Fruit fly (Drosophila melanogaster) whole organism, embryonic: Measurements from ENCODE around the gene CG10068.

Experiments
- Awh ChIP-seq: fragments of 200-800 bp; sonication (Bioruptor generic); IDR thresholded peaks from 2 replicates; pipeline ENCODE4, ENCODE4 v1.3.6; 2022; ENCODE audit warnings: missing biosample characterization, missing genetic modification characterization
- CG10147 ChIP-seq: fragments of 200-800 bp; sonication (Bioruptor generic); optimal IDR thresholded peaks from 2 replicates; lab custom pipeline; 2019; ENCODE audit warnings: missing biosample characterization, mild to moderate bottlenecking, missing genetic modification characterization, moderate library complexity
- CG10462 ChIP-seq: fragments of 200-800 bp; sonication (Bioruptor generic); optimal IDR thresholded peaks from 2 replicates; lab custom pipeline; 2016; ENCODE audit warnings: missing biosample characterization, missing genetic modification characterization
- CG13775 ChIP-seq: fragments of 200-800 bp; sonication (Bioruptor generic); optimal IDR thresholded peaks from 3 replicates; lab custom pipeline; 2017; ENCODE audit warnings: missing biosample characterization, mild to moderate bottlenecking, missing genetic modification characterization
- CG14014 ChIP-seq: fragments of 200-800 bp; sonication (Bioruptor generic); IDR thresholded peaks from 2 replicates; pipeline ENCODE4 v1.3.6; 2022; ENCODE audit warnings: missing biosample characterization, missing genetic modification characterization
- CG1529 ChIP-seq: fragments of 200-800 bp; sonication (Bioruptor generic); optimal IDR thresholded peaks from 3 replicates; lab custom pipeline; 2018; ENCODE audit warnings: missing biosample characterization, missing genetic modification characterization
- CG1647 ChIP-seq: fragments of 200-800 bp; sonication (Bioruptor generic); optimal IDR thresholded peaks from 3 replicates; lab custom pipeline; 2016; ENCODE audit warnings: missing biosample characterization, missing genetic modification characterization
- CG16779 ChIP-seq: fragments of 200-800 bp; sonication (Bioruptor generic); IDR thresholded peaks from 2 replicates; pipeline ENCODE4 v1.3.6; 2022; ENCODE audit warnings: missing biosample characterization, missing genetic modification characterization
- CG16813 ChIP-seq: fragments of 200-800 bp; sonication (Bioruptor generic); IDR thresholded peaks from 3 replicates; pipeline ENCODE4 v1.3.6; 2022; ENCODE audit warnings: missing biosample characterization, missing genetic modification characterization; ENCODE audit not compliant: partially characterized antibody
- CG18599 ChIP-seq: fragments of 200-800 bp; sonication (Bioruptor generic); optimal IDR thresholded peaks from 3 replicates; lab custom pipeline; 2017; ENCODE audit warnings: missing biosample characterization, missing genetic modification characterization, mild to moderate bottlenecking, moderate library complexity, missing genetic modification reagents
- CG2712 ChIP-seq: fragments of 200-800 bp; optimal IDR thresholded peaks from 3 replicates; lab custom pipeline; 2019; ENCODE audit warnings: missing biosample characterization, mild to moderate bottlenecking, missing genetic modification characterization, moderate library complexity
- CG3281 ChIP-seq: fragments of 200-800 bp; sonication (Bioruptor generic); optimal IDR thresholded peaks from 3 replicates; lab custom pipeline; 2017; ENCODE audit warnings: missing biosample characterization, mild to moderate bottlenecking, missing genetic modification characterization
- CG43689 ChIP-seq: fragments of 200-800 bp; sonication (Bioruptor generic); IDR thresholded peaks from 2 replicates; pipeline ENCODE4 v1.3.6; 2022; ENCODE audit warnings: missing biosample characterization, missing genetic modification characterization
- CG6175 ChIP-seq: fragments of 200-800 bp; sonication (Bioruptor generic); IDR thresholded peaks from 3 replicates; pipeline ENCODE4 v1.3.6; 2022; ENCODE audit warnings: missing biosample characterization, missing genetic modification characterization
- CG6272 ChIP-seq: fragments of 200-800 bp; sonication (Bioruptor generic); IDR thresholded peaks from 2 replicates; pipeline ENCODE4 v1.3.6; 2022; ENCODE audit warnings: missing biosample characterization, missing genetic modification characterization
- CG6854 ChIP-seq: fragments of 200-800 bp; sonication (Bioruptor generic); optimal IDR thresholded peaks from 3 replicates; lab custom pipeline; 2017; ENCODE audit warnings: missing biosample characterization, mild to moderate bottlenecking, missing genetic modification characterization
- CG8290 ChIP-seq, 3 experiments: fragments of 200-800 bp; sonication (Bioruptor generic); optimal IDR thresholded peaks; 2 replicates each; lab custom pipeline; 2016 to 2019; ENCODE audit warnings: missing biosample characterization in 3 of 3, missing genetic modification characterization in 3 of 3, mild to moderate bottlenecking in 2 of 3, moderate library complexity in 1 of 3
- CG9797 ChIP-seq: fragments of 200-800 bp; sonication (Bioruptor generic); optimal IDR thresholded peaks from 3 replicates; lab custom pipeline; 2018; ENCODE audit warnings: missing biosample characterization, mild to moderate bottlenecking, missing genetic modification characterization
- CoRest ChIP-seq: fragments of 200-800 bp; sonication (Bioruptor generic); optimal IDR thresholded peaks from 3 replicates; lab custom pipeline; 2018; ENCODE audit warnings: missing biosample characterization, mild to moderate bottlenecking, missing genetic modification characterization, moderate library complexity
- CrebB ChIP-seq: fragments of 200-800 bp; sonication (Bioruptor generic); optimal IDR thresholded peaks from 3 replicates; lab custom pipeline; 2018; ENCODE audit warnings: missing biosample characterization, mild to moderate bottlenecking, missing genetic modification characterization
- Doc3 ChIP-seq: fragments of 200-800 bp; sonication (Bioruptor generic); IDR thresholded peaks from 3 replicates; pipeline ENCODE4 v1.3.6; 2022; ENCODE audit warnings: missing biosample characterization, missing genetic modification characterization; ENCODE audit not compliant: partially characterized antibody
- Fer1 ChIP-seq: fragments of 200-800 bp; sonication (Bioruptor generic); optimal IDR thresholded peaks from 2 replicates; lab custom pipeline; 2017; ENCODE audit warnings: missing biosample characterization, mild to moderate bottlenecking, missing genetic modification characterization
- HHEX ChIP-seq: fragments of 200-800 bp; sonication (Bioruptor generic); optimal IDR thresholded peaks from 3 replicates; lab custom pipeline; 2017; ENCODE audit warnings: missing biosample characterization, mild to moderate bottlenecking, missing genetic modification characterization, missing genetic modification reagents
- Oaz ChIP-seq: fragments of 200-800 bp; sonication (Bioruptor generic); IDR thresholded peaks from 2 replicates; pipeline ENCODE4 v1.3.6; 2022; ENCODE audit warnings: missing biosample characterization, missing genetic modification characterization
- Optix ChIP-seq: fragments of 200-800 bp; sonication (Bioruptor generic); IDR thresholded peaks from 3 replicates; pipeline ENCODE4 v1.3.6; 2022; ENCODE audit warnings: missing biosample characterization, missing genetic modification characterization
- Usf ChIP-seq: fragments of 200-800 bp; sonication (Bioruptor generic); optimal IDR thresholded peaks from 2 replicates; lab custom pipeline; 2017; ENCODE audit warnings: missing genotype, missing biosample characterization, missing genetic modification characterization
- amos ChIP-seq: fragments of 200-800 bp; sonication (Bioruptor generic); IDR thresholded peaks from 2 replicates; pipeline ENCODE4 v1.3.6; 2022; ENCODE audit warnings: missing biosample characterization, missing genetic modification characterization; ENCODE audit not compliant: partially characterized antibody
- ap ChIP-seq: fragments of 200-800 bp; sonication (Bioruptor generic); IDR thresholded peaks from 2 replicates; pipeline ENCODE4 v1.3.6; 2022; ENCODE audit warnings: missing biosample characterization, missing genetic modification characterization
- ara ChIP-seq: fragments of 200-800 bp; sonication (Bioruptor generic); IDR thresholded peaks from 2 replicates; pipeline ENCODE4 v1.3.6; 2022; ENCODE audit warnings: missing biosample characterization, missing genetic modification characterization
- ash1 ChIP-seq: fragments of 200-800 bp; sonication (Bioruptor generic); optimal IDR thresholded peaks from 2 replicates; lab custom pipeline; 2018; ENCODE audit warnings: missing biosample characterization, mild to moderate bottlenecking, missing genetic modification characterization
- cg ChIP-seq: fragments of 200-800 bp; sonication (Bioruptor generic); optimal IDR thresholded peaks from 3 replicates; lab custom pipeline; 2019; ENCODE audit warnings: missing biosample characterization, mild to moderate bottlenecking, missing genetic modification characterization, moderate library complexity
- cwo ChIP-seq: fragments of 200-800 bp; sonication (Bioruptor generic); optimal IDR thresholded peaks from 3 replicates; lab custom pipeline; 2017; ENCODE audit warnings: missing biosample characterization, missing genetic modification characterization, mild to moderate bottlenecking, moderate library complexity, missing genetic modification reagents
- da ChIP-seq: fragments of 200-800 bp; sonication (Bioruptor generic); optimal IDR thresholded peaks from 2 replicates; lab custom pipeline; 2016; ENCODE audit warnings: missing biosample characterization, missing genetic modification characterization
- eve ChIP-seq, 2 experiments: fragments of >200 bp; optimal IDR thresholded peaks; 2 replicates each; lab custom pipeline; 2017; ENCODE audit warnings: missing biosample characterization in 2 of 2, missing genetic modification characterization in 2 of 2
- fd3F ChIP-seq: fragments of 200-800 bp; sonication (Bioruptor generic); optimal IDR thresholded peaks from 2 replicates; lab custom pipeline; 2018; ENCODE audit warnings: missing biosample characterization, mild to moderate bottlenecking, missing genetic modification characterization, moderate library complexity
- gcm ChIP-seq: fragments of 200-800 bp; sonication (Bioruptor generic); optimal IDR thresholded peaks from 2 replicates; lab custom pipeline; 2019; ENCODE audit warnings: missing biosample characterization, mild to moderate bottlenecking, missing genetic modification characterization, moderate library complexity
- gcm2 ChIP-seq: fragments of 200-800 bp; sonication (Bioruptor generic); optimal IDR thresholded peaks from 2 replicates; lab custom pipeline; 2016; ENCODE audit warnings: missing biosample characterization, missing genetic modification characterization
- grn ChIP-seq: fragments of 200-800 bp; sonication (Bioruptor generic); optimal IDR thresholded peaks from 3 replicates; lab custom pipeline; 2017; ENCODE audit warnings: missing biosample characterization, missing genetic modification characterization
- gro ChIP-seq: fragments of 200-800 bp; sonication (Bioruptor generic); optimal IDR thresholded peaks from 2 replicates; lab custom pipeline; 2016; ENCODE audit warnings: missing biosample characterization, missing genetic modification characterization
- jigr1 ChIP-seq: fragments of 200-800 bp; sonication (Bioruptor generic); IDR thresholded peaks from 3 replicates; pipeline ENCODE4 v1.3.6; 2022; ENCODE audit warnings: missing biosample characterization, missing genetic modification characterization
- ken ChIP-seq: fragments of 200-800 bp; sonication (Bioruptor generic); IDR thresholded peaks from 3 replicates; pipeline ENCODE4 v1.3.6; 2022; ENCODE audit warnings: missing biosample characterization, missing genetic modification characterization
- lmd ChIP-seq: fragments of 200-800 bp; sonication (Bioruptor generic); IDR thresholded peaks from 2 replicates; pipeline ENCODE4 v1.3.6; 2022; ENCODE audit warnings: missing biosample characterization, missing genetic modification characterization
- mam ChIP-seq: fragments of 200-800 bp; sonication (Bioruptor generic); optimal IDR thresholded peaks from 3 replicates; lab custom pipeline; 2016; ENCODE audit warnings: missing biosample characterization, missing genetic modification characterization
- pb ChIP-seq: fragments of 200-800 bp; sonication (Bioruptor generic); optimal IDR thresholded peaks from 3 replicates; lab custom pipeline; 2016; ENCODE audit warnings: missing biosample characterization, missing genetic modification characterization
- pfk ChIP-seq: fragments of 200-800 bp; sonication (Bioruptor generic); optimal IDR thresholded peaks from 2 replicates; lab custom pipeline; 2018; ENCODE audit warnings: missing biosample characterization, mild to moderate bottlenecking, missing genetic modification characterization, moderate library complexity
- sob ChIP-seq: fragments of 200-800 bp; sonication (Bioruptor generic); IDR thresholded peaks from 2 replicates; pipeline ENCODE4 v1.3.6; 2022; ENCODE audit warnings: missing biosample characterization, missing genetic modification characterization
- unc-4 ChIP-seq: fragments of 200-800 bp; sonication (Bioruptor generic); IDR thresholded peaks from 2 replicates; pipeline ENCODE4 v1.3.6; 2022; ENCODE audit warnings: missing biosample characterization, missing genetic modification characterization; ENCODE audit not compliant: partially characterized antibody
- vnd ChIP-seq: fragments of 200-800 bp; sonication (Bioruptor generic); IDR thresholded peaks from 3 replicates; pipeline ENCODE4 v1.3.6; 2022; ENCODE audit warnings: missing biosample characterization, missing genetic modification characterization; ENCODE audit not compliant: partially characterized antibody
- yki ChIP-seq: fragments of >200 bp; optimal IDR thresholded peaks from 3 replicates; lab custom pipeline; 2018

Gene CG10068

DNA sequence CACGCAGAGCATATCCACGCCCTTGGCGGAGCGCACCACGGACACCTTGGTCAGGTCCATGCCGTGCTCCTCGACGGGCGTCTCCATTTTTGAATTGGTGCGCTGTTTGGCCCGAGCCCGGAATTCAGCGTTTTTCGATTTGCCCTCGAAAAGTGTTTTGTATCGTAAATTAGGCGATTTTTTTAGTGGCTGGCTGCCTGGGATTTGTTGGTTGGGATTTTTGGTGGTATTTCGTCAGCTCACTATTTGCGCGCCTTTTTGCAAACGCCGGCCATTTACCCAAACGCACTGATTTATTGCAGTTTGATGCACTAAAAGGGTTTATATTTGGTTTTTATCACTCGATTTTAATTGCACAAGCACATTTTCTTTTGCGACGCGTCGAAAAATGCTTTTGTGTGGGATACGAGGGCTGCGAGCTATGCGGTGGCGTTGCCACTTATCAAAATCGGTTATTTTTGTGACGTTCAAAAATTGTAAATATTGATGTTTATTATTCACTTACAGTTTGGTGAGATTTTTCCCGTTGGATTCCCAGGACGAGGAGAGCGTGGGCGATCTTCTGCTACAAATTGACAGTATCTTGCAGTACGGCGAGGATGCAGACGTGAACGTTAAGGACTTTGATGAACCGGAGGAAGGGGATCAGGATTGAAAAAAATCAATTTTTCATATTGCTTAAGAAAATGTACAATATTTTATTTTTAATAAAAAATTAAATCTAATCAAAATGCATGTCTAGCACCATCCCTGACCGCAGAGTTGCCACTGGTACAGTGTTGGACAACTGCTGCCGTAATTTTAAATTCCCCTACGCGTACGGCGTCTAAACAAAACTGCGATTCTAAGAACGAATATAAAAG lies 22.9 kb upstream of the CG10068 start, which contains the start of the genes gfzf and Sas-4 (continued):
- no peak for TF ChIP-seq CG8290 (GFP tag; optimal IDR thresholded peaks at IDR 0.05; lab: Kevin White, UChicago)
- TF ChIP-seq CG8290 (tag; optimal IDR thresholded peaks at IDR 0.05; lab: Kevin White, UChicago): no peak
- TF ChIP-seq fd3F (GFP tag; lab: Kevin White, UChicago): peak; percentile 45
- TF ChIP-seq amos: no peak
- no peak for TF ChIP-seq pb (GFP tag; lab: Kevin White, UChicago)
- TF ChIP-seq CG13775 (GFP tag; lab: Kevin White, UChicago): peak; percentile 78
- TF ChIP-seq CG16779 (GFP tag; lab: Robert Waterston, UW): no peak
- TF ChIP-seq Oaz (GFP tag; lab: Robert Waterston, UW): no peak
- peak; percentile 57 for TF ChIP-seq mam (GFP tag; lab: Kevin White, UChicago)
- TF ChIP-seq CG6854 (GFP tag; lab: Kevin White, UChicago): no peak
- no peak for TF ChIP-seq grn (GFP tag; lab: Kevin White, UChicago)
- no peak for TF ChIP-seq cg (GFP tag; lab: Kevin White, UChicago)
- TF ChIP-seq CG43689 (GFP tag; lab: Robert Waterston, UW): no peak
- no peak for TF ChIP-seq ara
- TF ChIP-seq CG10462: peak; percentile 7
- TF ChIP-seq Fer1 (GFP tag; lab: Kevin White, UChicago): peak; percentile 28
- peak; percentile 41 for TF ChIP-seq CG6272 (GFP tag; lab: Robert Waterston, UW)
- peak; percentile 70; the same call in 1 of the 2 replicates for TF ChIP-seq sob (GFP tag; lab: Robert Waterston, UW)
- TF ChIP-seq CG16813: no peak
- peak; percentile 63 for TF ChIP-seq CG2712
- TF ChIP-seq CG10147 (GFP tag; lab: Kevin White, UChicago): no peak
- peak; percentile 66; the same call in 1 of the 2 replicates for TF ChIP-seq CG14014 (GFP tag; lab: Robert Waterston, UW)
- no peak for TF ChIP-seq ap
- TF ChIP-seq CG1647 (GFP tag; lab: Kevin White, UChicago): no peak
- no peak for TF ChIP-seq eve (GFP tag; optimal IDR thresholded peaks at IDR 0.05; lab: Kevin White, UChicago)
- TF ChIP-seq unc-4 (GFP tag; lab: Robert Waterston, UW): no peak
- TF ChIP-seq Usf (GFP tag; lab: Kevin White, UChicago): peak; percentile 64
- TF ChIP-seq pfk (GFP tag; lab: Kevin White, UChicago): no peak
- TF ChIP-seq CrebB (tag; lab: Kevin White, UChicago): no peak
- no peak for TF ChIP-seq gro (GFP tag; lab: Kevin White, UChicago)
- no peak for TF ChIP-seq CG18599 (GFP tag; lab: Kevin White, UChicago)
- TF ChIP-seq da (GFP tag; lab: Kevin White, UChicago): no peak
- peak; percentile 43; the same call in 1 of the 3 replicates for TF ChIP-seq ken
- TF ChIP-seq CG3281 (GFP tag; lab: Kevin White, UChicago): peak; percentile 75
- TF ChIP-seq lmd: peak; percentile 74; the same call in 1 of the 2 replicates
- TF ChIP-seq vnd (GFP tag; lab: Robert Waterston, UW): no peak
- peak; percentile 44; the same call in 1 of the 3 replicates for TF ChIP-seq Optix
- TF ChIP-seq gcm2 (GFP tag; lab: Kevin White, UChicago): no peak
- peak; percentile 58 for TF ChIP-seq HHEX
- no peak for TF ChIP-seq CG6175
- 0 out of 3 replicates have a peak, but pooled peaks have one; percentile 35 for TF ChIP-seq jigr1 (GFP tag; lab: Robert Waterston, UW)
- peak; percentile 13; the same call in 1 of the 2 replicates for TF ChIP-seq Awh (GFP tag; lab: Robert Waterston, UW)
- no peak for TF ChIP-seq yki (lab: Kevin White, UChicago)
- no peak for TF ChIP-seq CG1529 (GFP tag; lab: Kevin White, UChicago)
- TF ChIP-seq cwo: no peak
- TF ChIP-seq ash1 (GFP tag; lab: Kevin White, UChicago): no peak
- no peak for TF ChIP-seq gcm (GFP tag; lab: Kevin White, UChicago)
- peak; percentile 77 for TF ChIP-seq CoRest (tag; lab: Kevin White, UChicago)
- no peak for TF ChIP-seq Doc3 (GFP tag; lab: Robert Waterston, UW)
- peak; percentile 43 for TF ChIP-seq CG9797
